Fruit fly (Drosophila melanogaster) whole organism, prepupa: ENCODE results near the gene CG12065.

Experiments used
- CG11294 ChIP-seq: fragments of 200-800 bp; sonication (Bioruptor generic); IDR thresholded peaks from 2 replicates; pipeline ENCODE4 v1.3.6; 2022; ENCODE audit warnings: missing biosample characterization, missing genetic modification characterization
- CG11762 ChIP-seq: fragments of 200-800 bp; sonication (Bioruptor generic); optimal IDR thresholded peaks from 3 replicates; lab custom pipeline; 2016; ENCODE audit warnings: missing biosample characterization, missing genetic modification characterization; ENCODE audit not compliant: insufficient read depth
- CG11902 ChIP-seq: fragments of 200-800 bp; sonication (Bioruptor generic); optimal IDR thresholded peaks from 3 replicates; lab custom pipeline; 2016; ENCODE audit warnings: missing biosample characterization, missing genetic modification characterization
- CG15336 ChIP-seq: fragments of 200-800 bp; sonication (Bioruptor generic); IDR thresholded peaks from 2 replicates; pipeline ENCODE4 v1.3.6; 2022; ENCODE audit warnings: missing biosample characterization, missing genetic modification characterization
- CG1621 ChIP-seq: fragments of 200-800 bp; sonication (Bioruptor generic); optimal IDR thresholded peaks from 3 replicates; lab custom pipeline; 2018; ENCODE audit warnings: missing biosample characterization, mild to moderate bottlenecking, missing genetic modification characterization
- CG16779 ChIP-seq: fragments of 200-800 bp; sonication (Bioruptor generic); optimal IDR thresholded peaks from 3 replicates; lab custom pipeline; 2017; ENCODE audit warnings: missing biosample characterization, mild to moderate bottlenecking, missing genetic modification characterization
- CG3032 ChIP-seq: fragments of 200-800 bp; optimal IDR thresholded peaks from 2 replicates; lab custom pipeline; 2019; ENCODE audit warnings: missing biosample characterization, mild to moderate bottlenecking, missing genetic modification characterization, moderate library complexity
- CG32006 ChIP-seq: fragments of 200-800 bp; sonication (Bioruptor generic); optimal IDR thresholded peaks from 3 replicates; lab custom pipeline; 2017; ENCODE audit warnings: missing biosample characterization, mild to moderate bottlenecking, missing genetic modification characterization
- CG3919 ChIP-seq: fragments of 200-800 bp; sonication (Bioruptor generic); optimal IDR thresholded peaks from 3 replicates; lab custom pipeline; 2016; ENCODE audit warnings: missing biosample characterization, missing genetic modification characterization
- CG6163 ChIP-seq: fragments of 200-800 bp; sonication (Bioruptor generic); IDR thresholded peaks from 3 replicates; pipeline ENCODE4 v1.3.6; 2022; ENCODE audit warnings: missing biosample characterization, missing genetic modification characterization
- CG6276 ChIP-seq: fragments of 200-800 bp; sonication (Bioruptor generic); optimal IDR thresholded peaks from 2 replicates; lab custom pipeline; 2017; ENCODE audit warnings: missing biosample characterization, mild to moderate bottlenecking, missing genetic modification characterization
- CG6792 ChIP-seq: fragments of 200-800 bp; sonication (Bioruptor generic); optimal IDR thresholded peaks from 3 replicates; lab custom pipeline; 2016; ENCODE audit warnings: missing biosample characterization, missing genetic modification characterization
- CG6808 ChIP-seq: fragments of 200-800 bp; sonication (Bioruptor generic); optimal IDR thresholded peaks from 3 replicates; lab custom pipeline; 2017; ENCODE audit warnings: missing biosample characterization, missing genetic modification characterization, mild to moderate bottlenecking, moderate library complexity, missing genetic modification reagents
- CG7368 ChIP-seq: fragments of 200-800 bp; sonication (Bioruptor generic); optimal IDR thresholded peaks from 3 replicates; lab custom pipeline; 2016; ENCODE audit warnings: missing biosample characterization, missing genetic modification characterization
- CG8119 ChIP-seq: fragments of 200-800 bp; sonication (Bioruptor generic); IDR thresholded peaks from 3 replicates; pipeline ENCODE4 v1.3.6; 2022; ENCODE audit warnings: missing biosample characterization, missing genetic modification characterization
- CG8319 ChIP-seq: fragments of 200-800 bp; sonication (Bioruptor generic); optimal IDR thresholded peaks from 3 replicates; lab custom pipeline; 2016; ENCODE audit warnings: missing biosample characterization, missing genetic modification characterization
- CG8632 ChIP-seq: fragments of 200-800 bp; sonication (Bioruptor generic); optimal IDR thresholded peaks from 3 replicates; lab custom pipeline; 2016; ENCODE audit warnings: missing biosample characterization, missing genetic modification characterization
- CG9139 ChIP-seq: fragments of 200-800 bp; sonication (Bioruptor generic); optimal IDR thresholded peaks from 3 replicates; lab custom pipeline; 2017; ENCODE audit warnings: missing biosample characterization, mild to moderate bottlenecking, missing genetic modification characterization
- Eip78C ChIP-seq: fragments of 200-800 bp; sonication (Bioruptor generic); peaks from one replicate; lab custom pipeline; 2016; ENCODE audit warnings: missing biosample characterization, missing genetic modification characterization
- Ets21C ChIP-seq: fragments of 200-800 bp; sonication (Bioruptor generic); optimal IDR thresholded peaks from 3 replicates; lab custom pipeline; 2016; ENCODE audit warnings: missing biosample characterization, missing genetic modification characterization
- Ets96B ChIP-seq: fragments of 200-800 bp; optimal IDR thresholded peaks from 2 replicates; lab custom pipeline; 2019; ENCODE audit warnings: missing biosample characterization, mild to moderate bottlenecking, missing genetic modification characterization, moderate library complexity
- Hr39 ChIP-seq: fragments of 200-800 bp; sonication (Bioruptor generic); optimal IDR thresholded peaks from 2 replicates; lab custom pipeline; 2016; ENCODE audit warnings: missing biosample characterization, missing genetic modification characterization
- Lpt ChIP-seq: fragments of 200-800 bp; sonication (Bioruptor generic); optimal IDR thresholded peaks from 3 replicates; lab custom pipeline; 2016; ENCODE audit warnings: missing biosample characterization, missing genetic modification characterization
- Met ChIP-seq: fragments of 200-800 bp; sonication (Bioruptor generic); optimal IDR thresholded peaks from 3 replicates; lab custom pipeline; 2016; ENCODE audit warnings: missing biosample characterization, missing genetic modification characterization
- OdsH ChIP-seq: fragments of 200-800 bp; sonication (Bioruptor generic); optimal IDR thresholded peaks from 3 replicates; lab custom pipeline; 2016; ENCODE audit warnings: missing biosample characterization, missing genetic modification characterization
- Sox102F ChIP-seq: fragments of 200-800 bp; sonication (Bioruptor generic); optimal IDR thresholded peaks from 2 replicates; lab custom pipeline; 2016; ENCODE audit warnings: missing biosample characterization, mild to moderate bottlenecking, missing genetic modification characterization
- Sox14 ChIP-seq: fragments of 200-800 bp; sonication (Bioruptor generic); optimal IDR thresholded peaks from 3 replicates; lab custom pipeline; 2016; ENCODE audit warnings: missing biosample characterization, missing genetic modification characterization
- achi ChIP-seq: fragments of 200-800 bp; sonication (Bioruptor generic); optimal IDR thresholded peaks from 3 replicates; lab custom pipeline; 2016; ENCODE audit warnings: missing biosample characterization, missing genetic modification characterization
- acj6 ChIP-seq: fragments of 200-800 bp; sonication (Bioruptor generic); optimal IDR thresholded peaks from 3 replicates; lab custom pipeline; 2016; ENCODE audit warnings: missing biosample characterization, missing genetic modification characterization
- dac ChIP-seq: fragments of 200-800 bp; sonication (Bioruptor generic); optimal IDR thresholded peaks from 2 replicates; lab custom pipeline; 2017; ENCODE audit warnings: missing biosample characterization, mild to moderate bottlenecking, missing genetic modification characterization
- eg ChIP-seq: fragments of 200-800 bp; sonication (Bioruptor generic); IDR thresholded peaks from 3 replicates; pipeline ENCODE4 v1.3.6; 2022; ENCODE audit warnings: missing biosample characterization, missing genetic modification characterization
- fd85E ChIP-seq: fragments of 200-800 bp; sonication (Bioruptor generic); optimal IDR thresholded peaks from 3 replicates; lab custom pipeline; 2016; ENCODE audit warnings: missing biosample characterization, missing genetic modification characterization
- fkh ChIP-seq: fragments of 200-800 bp; sonication (Bioruptor generic); optimal IDR thresholded peaks from 3 replicates; lab custom pipeline; 2017; ENCODE audit warnings: missing biosample characterization, mild to moderate bottlenecking, missing genetic modification characterization, moderate library complexity
- lz ChIP-seq: fragments of 200-800 bp; sonication (Bioruptor generic); optimal IDR thresholded peaks from 3 replicates; lab custom pipeline; 2016; ENCODE audit warnings: missing biosample characterization, missing genetic modification characterization
- net ChIP-seq: fragments of 200-800 bp; sonication (Bioruptor generic); optimal IDR thresholded peaks from 3 replicates; lab custom pipeline; 2016; ENCODE audit warnings: missing biosample characterization, missing genetic modification characterization
- spab ChIP-seq: fragments of 200-800 bp; sonication (Bioruptor generic); optimal IDR thresholded peaks from 2 replicates; lab custom pipeline; 2017; ENCODE audit warnings: missing biosample characterization, mild to moderate bottlenecking, missing genetic modification characterization, missing genetic modification reagents
- ss ChIP-seq, 2 experiments: fragments of 200-800 bp; sonication (Bioruptor generic); optimal IDR thresholded peaks; 2 replicates in 1 of 2; 3 replicates in 1 of 2; lab custom pipeline; 2017 to 2018; ENCODE audit warnings: mild to moderate bottlenecking in 2 of 2, missing biosample characterization in 2 of 2, missing genetic modification characterization in 2 of 2, moderate library complexity in 1 of 2
- svp ChIP-seq: fragments of 200-800 bp; sonication (Bioruptor generic); peaks from one replicate; lab custom pipeline; 2016; ENCODE audit warnings: missing biosample characterization, missing genetic modification characterization

CG12065 gene

DNA sequence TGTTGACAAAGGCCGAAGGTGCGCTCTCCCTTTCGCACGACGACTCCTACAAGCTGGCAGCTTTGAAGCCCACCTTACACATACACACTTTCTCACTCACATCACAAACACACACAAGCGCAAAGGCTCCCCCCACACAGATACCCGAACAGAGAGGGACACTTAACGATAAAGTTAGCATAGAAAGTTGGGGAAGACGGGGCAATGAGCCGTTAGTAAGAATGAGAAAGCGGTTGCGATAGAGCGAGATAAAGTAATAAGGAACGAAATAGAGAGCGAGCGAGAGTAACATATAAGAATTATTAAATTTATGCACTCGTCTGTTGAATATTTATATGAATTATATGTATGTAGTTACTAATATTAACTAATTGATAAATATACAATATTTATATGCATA lies 5.1 kb upstream of the CG12065 start:
- TF ChIP-seq CG6276 (GFP tag; lab: Kevin White, UChicago) (no peak), fkh (GFP tag; lab: Kevin White, UChicago) (peak; percentile 17), CG1621 (tag; lab: Kevin White, UChicago) (no peak), svp (peak; percentile 73)
- TF ChIP-seq, all 60 proteins: peak for 2

DNA sequence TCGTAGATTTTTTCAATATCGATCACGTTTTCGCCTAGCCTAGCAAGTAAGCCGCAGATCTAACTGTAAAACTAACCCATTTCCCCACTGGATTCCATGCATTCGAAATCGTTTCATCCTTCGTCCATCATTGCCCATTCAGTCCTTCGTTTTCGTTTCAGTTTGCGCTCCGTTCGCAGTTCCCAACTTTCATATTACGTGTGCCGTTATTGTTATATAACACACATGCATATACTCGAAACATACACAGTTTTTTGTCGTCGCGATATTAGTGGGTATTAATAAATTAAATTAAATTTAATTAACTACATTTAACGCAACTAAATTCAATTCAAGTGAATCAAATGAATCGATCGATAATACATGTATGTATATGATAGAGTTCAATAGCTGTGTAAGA lies 4.5 kb upstream of the CG12065 start:
- TF ChIP-seq fkh (GFP tag; lab: Kevin White, UChicago) (no peak), CG11762 (GFP tag; lab: Kevin White, UChicago) (no peak), CG11294 (GFP tag; lab: Robert Waterston, UW) (no peak), OdsH (GFP tag; lab: Kevin White, UChicago) (no peak), acj6 (GFP tag; lab: Kevin White, UChicago) (no peak), CG11902 (no peak), svp (no peak), CG6808 (GFP tag; lab: Kevin White, UChicago) (no peak), lz (GFP tag; lab: Kevin White, UChicago) (no peak), Met (GFP tag; lab: Kevin White, UChicago) (no peak), Ets96B (tag; lab: Kevin White, UChicago) (no peak), CG16779 (tag; lab: Kevin White, UChicago) (no peak), CG6163 (GFP tag; lab: Robert Waterston, UW) (no peak), CG6792 (GFP tag; lab: Kevin White, UChicago) (no peak), fd85E (no peak), Hr39 (no peak), net (GFP tag; lab: Kevin White, UChicago) (no peak), CG8319 (GFP tag; lab: Kevin White, UChicago) (no peak), CG3919 (GFP tag; lab: Kevin White, UChicago) (no peak)

dm6 chrX:8570848-8571247 lies 3.3 kb upstream of the CG12065 start, which contains the start of gene CG12111:
TSS of gene CG12111 (minus strand) at chrX:8570948.
- TF ChIP-seq svp, result no peak
- no peak for TF ChIP-seq CG32006 (GFP tag; lab: Kevin White, UChicago)
- no peak for TF ChIP-seq lz (GFP tag; lab: Kevin White, UChicago)
- TF ChIP-seq net (GFP tag; lab: Kevin White, UChicago), result no peak
- no peak for TF ChIP-seq ss (GFP tag; optimal IDR thresholded peaks at IDR 0.05; lab: Kevin White, UChicago)
- TF ChIP-seq spab (GFP tag; lab: Kevin White, UChicago), result no peak
- TF ChIP-seq Eip78C (GFP tag; lab: Kevin White, UChicago), result no peak
- TF ChIP-seq eg, result no peak
- TF ChIP-seq CG15336, result no peak
- no peak for TF ChIP-seq achi
- no peak for TF ChIP-seq CG9139 (GFP tag; lab: Kevin White, UChicago)
- TF ChIP-seq CG8319 (GFP tag; lab: Kevin White, UChicago), result no peak

- no peak for TF ChIP-seq Ets21C
- no peak for TF ChIP-seq CG6276 (GFP tag; lab: Kevin White, UChicago)
- no peak for TF ChIP-seq CG1621 (tag; lab: Kevin White, UChicago)
- TF ChIP-seq CG3032 (tag; lab: Kevin White, UChicago), result no peak
- no peak for TF ChIP-seq Sox102F
- no peak for TF ChIP-seq CG7368 (GFP tag; lab: Kevin White, UChicago)
- TF ChIP-seq CG8119 (GFP tag; lab: Robert Waterston, UW), result no peak
- no peak for TF ChIP-seq Sox14 (GFP tag; lab: Kevin White, UChicago)
- TF ChIP-seq Lpt, result no peak
- TF ChIP-seq CG3919 (GFP tag; lab: Kevin White, UChicago), result no peak
- no peak for TF ChIP-seq CG8632 (GFP tag; lab: Kevin White, UChicago)
- no peak for TF ChIP-seq Eip78C (GFP tag; lab: Kevin White, UChicago)
- no peak for TF ChIP-seq CG11294 (GFP tag; lab: Robert Waterston, UW)
- no peak for TF ChIP-seq Hr39
- no peak for TF ChIP-seq dac (GFP tag; lab: Kevin White, UChicago)
- no peak for TF ChIP-seq net (GFP tag; lab: Kevin White, UChicago)
- TF ChIP-seq, all 60 proteins: peak for 0
Observed at dm6 chrX:8571936-8572335, 2.2 kb upstream of the CG12065 start.
